Worm (Caenorhabditis elegans) whole organism, young adult: ENCODE results near the gene F59B10.5.

Experiments used
- B0019.2 ChIP-seq: fragments of 200-800 bp; sonication (Bioruptor generic); conservative IDR thresholded peaks from 2 replicates; pipeline ENCODE4 v1.3.6; 2022; ENCODE audit warnings: missing genetic modification reagents, missing genetic modification characterization, missing compliant biosample characterization
- B0336.3 ChIP-seq: fragments of 200-800 bp; sonication (Bioruptor generic); IDR thresholded peaks from 2 replicates; pipeline ENCODE4 v1.3.6; 2022; ENCODE audit warnings: missing genetic modification characterization, missing compliant biosample characterization
- F10E7.11 ChIP-seq: sonication (generic microtip); optimal IDR thresholded peaks from 2 replicates; lab custom pipeline; 2017; ENCODE audit warnings: mild to moderate bottlenecking, missing genetic modification characterization, moderate library complexity, missing compliant biosample characterization
- F23B12.7 ChIP-seq: sonication (generic microtip); optimal IDR thresholded peaks from 2 replicates; lab custom pipeline; 2017; ENCODE audit warnings: missing genetic modification characterization, mild to moderate bottlenecking, missing compliant biosample characterization, antibody characterized with exemption, moderate library complexity; ENCODE audit not compliant: insufficient read depth
- F33H1.4 ChIP-seq: fragments of 200-800 bp; sonication (Bioruptor generic); IDR thresholded peaks from 2 replicates; pipeline ENCODE4 v1.3.6; 2022; ENCODE audit warnings: missing genetic modification reagents, missing genetic modification characterization, missing compliant biosample characterization
- F37B4.10 ChIP-seq: fragments of 200-800 bp; sonication (Bioruptor generic); IDR thresholded peaks from 2 replicates; pipeline ENCODE4 v1.3.6; 2022; ENCODE audit warnings: missing genetic modification characterization, missing compliant biosample characterization
- F39B2.1 ChIP-seq: fragments of 200-800 bp; sonication (Bioruptor generic); IDR thresholded peaks from 2 replicates; pipeline ENCODE4 v1.3.6; 2022; ENCODE audit warnings: missing genetic modification reagents, missing genetic modification characterization, missing compliant biosample characterization
- F49E8.2 ChIP-seq: sonication (generic microtip); optimal IDR thresholded peaks from 3 replicates; lab custom pipeline; 2017; ENCODE audit warnings: missing genetic modification characterization, mild to moderate bottlenecking, missing compliant biosample characterization, antibody characterized with exemption, moderate library complexity; ENCODE audit not compliant: insufficient read depth
- F55B11.4 ChIP-seq: sonication (generic microtip); optimal IDR thresholded peaks from 2 replicates; lab custom pipeline; 2016; ENCODE audit warnings: missing compliant biosample characterization, missing genetic modification characterization, borderline replicate concordance; ENCODE audit not compliant: insufficient read depth
- F57A8.1 ChIP-seq: fragments of 200-800 bp; sonication (Bioruptor generic); optimal IDR thresholded peaks from 2 replicates; lab custom pipeline; 2018; ENCODE audit warnings: mild to moderate bottlenecking, missing genetic modification characterization, moderate library complexity, missing compliant biosample characterization
- Y53F4B.3 ChIP-seq: fragments of 200-800 bp; sonication (Bioruptor generic); IDR thresholded peaks from 2 replicates; pipeline ENCODE4 v1.3.6; 2022; ENCODE audit warnings: missing genetic modification reagents, missing genetic modification characterization, missing compliant biosample characterization
- Y53G8AR.9 ChIP-seq: fragments of 200-800 bp; sonication (Bioruptor generic); conservative IDR thresholded peaks from 2 replicates; pipeline ENCODE4 v1.3.6; 2022; ENCODE audit warnings: missing genetic modification reagents, missing genetic modification characterization, missing compliant biosample characterization
- Y79H2A.3 ChIP-seq: fragments of 200-800 bp; sonication (Bioruptor generic); conservative IDR thresholded peaks from 2 replicates; pipeline ENCODE4 v1.3.6; 2022; ENCODE audit warnings: missing genetic modification reagents, missing genetic modification characterization, missing compliant biosample characterization
- aptf-2 ChIP-seq: fragments of 200-800 bp; sonication (Bioruptor generic); conservative IDR thresholded peaks from 2 replicates; pipeline ENCODE4 v1.3.6; 2022; ENCODE audit warnings: missing genetic modification reagents, missing genetic modification characterization, missing compliant biosample characterization
- attf-3 ChIP-seq: fragments of 200-800 bp; sonication (Bioruptor generic); conservative IDR thresholded peaks from 2 replicates; pipeline ENCODE4 v1.3.6; 2022; ENCODE audit warnings: missing genetic modification reagents, missing genetic modification characterization, missing compliant biosample characterization
- attf-5 ChIP-seq: fragments of 200-800 bp; sonication (Bioruptor generic); optimal IDR thresholded peaks from 2 replicates; lab custom pipeline; 2018; ENCODE audit warnings: mild to moderate bottlenecking, missing genetic modification characterization, missing compliant biosample characterization
- ceh-91 ChIP-seq: fragments of 200-800 bp; sonication (Bioruptor generic); IDR thresholded peaks from 2 replicates; pipeline ENCODE4 v1.3.6; 2022; ENCODE audit warnings: missing genetic modification reagents, missing genetic modification characterization, missing compliant biosample characterization
- chd-7 ChIP-seq: sonication (generic microtip); optimal IDR thresholded peaks from 2 replicates; lab custom pipeline; 2016; ENCODE audit warnings: mild to moderate bottlenecking, missing genetic modification characterization, moderate library complexity, missing compliant biosample characterization
- dox-1 ChIP-seq: fragments of 200-800 bp; sonication (Bioruptor generic); IDR thresholded peaks from 2 replicates; pipeline ENCODE4 v1.3.6; 2022; ENCODE audit warnings: missing genetic modification reagents, missing genetic modification characterization, missing compliant biosample characterization
- dpl-1 ChIP-seq: fragments of 150-350 bp; optimal IDR thresholded peaks from 2 replicates; lab custom pipeline; 2014; ENCODE audit warnings: missing biosample characterization, missing genetic modification reagents, missing genetic modification characterization
- egl-18 ChIP-seq: fragments of 200-800 bp; sonication (Bioruptor generic); IDR thresholded peaks from 2 replicates; pipeline ENCODE4 v1.3.6; 2022; ENCODE audit warnings: missing genetic modification reagents, missing genetic modification characterization, missing compliant biosample characterization
- fkh-3 ChIP-seq: sonication (generic microtip); optimal IDR thresholded peaks from 2 replicates; lab custom pipeline; 2016; ENCODE audit warnings: mild to moderate bottlenecking, missing genetic modification characterization, missing compliant biosample characterization
- hmg-20 ChIP-seq: fragments of 200-800 bp; sonication (Bioruptor generic); IDR thresholded peaks from 2 replicates; pipeline ENCODE4 v1.3.6; 2022; ENCODE audit warnings: missing genetic modification reagents, missing genetic modification characterization, missing compliant biosample characterization
- lin-35 ChIP-seq, 3 experiments: fragments of 150-350 bp in 2 of 3; sonication (generic microtip) in 1 of 3; optimal IDR thresholded peaks; 2 replicates each; lab custom pipeline; 2014 to 2018; ENCODE audit warnings: missing biosample characterization in 3 of 3, missing genetic modification characterization in 3 of 3, missing genetic modification reagents in 3 of 3
- lsy-27 ChIP-seq: sonication (generic microtip); optimal IDR thresholded peaks from 2 replicates; lab custom pipeline; 2017; ENCODE audit warnings: missing genetic modification characterization, mild to moderate bottlenecking, missing compliant biosample characterization, antibody characterized with exemption, missing genotype, borderline replicate concordance; ENCODE audit not compliant: insufficient read depth
- madf-10 ChIP-seq: sonication (generic microtip); optimal IDR thresholded peaks from 2 replicates; lab custom pipeline; 2016; ENCODE audit warnings: mild to moderate bottlenecking, missing genetic modification characterization, missing compliant biosample characterization
- madf-3 ChIP-seq: fragments of 200-800 bp; sonication (Bioruptor generic); IDR thresholded peaks from 2 replicates; pipeline ENCODE4 v1.3.6; 2022; ENCODE audit warnings: missing genetic modification reagents, missing genetic modification characterization, missing compliant biosample characterization
- mxl-1 ChIP-seq: sonication (generic microtip); optimal IDR thresholded peaks from 2 replicates; lab custom pipeline; 2016; ENCODE audit warnings: missing genetic modification characterization, missing compliant biosample characterization
- nfya-1 ChIP-seq: sonication (generic microtip); optimal IDR thresholded peaks from 2 replicates; lab custom pipeline; 2017; ENCODE audit warnings: antibody characterized with exemption, missing compliant biosample characterization, missing genetic modification characterization, borderline replicate concordance; ENCODE audit not compliant: insufficient read depth
- nfya-2 ChIP-seq: fragments of 200-800 bp; sonication (Bioruptor generic); IDR thresholded peaks from 2 replicates; pipeline ENCODE4 v1.3.6; 2022; ENCODE audit warnings: missing genetic modification reagents, missing genetic modification characterization, missing compliant biosample characterization
- nhr-120 ChIP-seq: fragments of 200-800 bp; sonication (Bioruptor generic); IDR thresholded peaks from 2 replicates; pipeline ENCODE4 v1.3.6; 2022; ENCODE audit warnings: missing genetic modification characterization, missing compliant biosample characterization
- nhr-27 ChIP-seq: fragments of 200-800 bp; sonication (Bioruptor generic); optimal IDR thresholded peaks from 2 replicates; lab custom pipeline; 2018; ENCODE audit warnings: mild to moderate bottlenecking, missing genetic modification characterization, moderate library complexity, missing compliant biosample characterization
- nhr-90 ChIP-seq: sonication (generic microtip); optimal IDR thresholded peaks from 2 replicates; lab custom pipeline; 2016; ENCODE audit warnings: missing genotype, mild to moderate bottlenecking, missing genetic modification characterization, missing compliant biosample characterization
- pha-4 ChIP-seq: fragments of 150-350 bp; sonication (generic microtip); optimal IDR thresholded peaks from 2 replicates; lab custom pipeline; 2014; ENCODE audit warnings: missing biosample characterization, missing genetic modification reagents, missing genetic modification characterization
- rcor-1 ChIP-seq: fragments of 200-800 bp; sonication (Bioruptor generic); IDR thresholded peaks from 2 replicates; pipeline ENCODE4 v1.3.6; 2022; ENCODE audit warnings: missing genetic modification reagents, missing genetic modification characterization, missing compliant biosample characterization
- rec-8 ChIP-seq, 2 experiments: sonication (generic microtip); optimal IDR thresholded peaks; 2 replicates each; lab custom pipeline; 2016; ENCODE audit warnings: mild to moderate bottlenecking in 2 of 2, missing genetic modification characterization in 2 of 2, missing genetic modification reagents in 2 of 2, missing genotype in 2 of 2, missing biosample characterization in 1 of 2, missing compliant biosample characterization in 1 of 2, moderate library complexity in 1 of 2
- sea-2 ChIP-seq: fragments of 200-800 bp; sonication (Bioruptor generic); IDR thresholded peaks from 2 replicates; pipeline ENCODE4 v1.3.6; 2022; ENCODE audit warnings: missing genetic modification characterization, missing compliant biosample characterization
- snpc-1.3 ChIP-seq: sonication (generic microtip); optimal IDR thresholded peaks from 2 replicates; lab custom pipeline; 2017; ENCODE audit warnings: missing genetic modification characterization, mild to moderate bottlenecking, missing compliant biosample characterization, antibody characterized with exemption, moderate library complexity, missing genotype, missing genetic modification reagents; ENCODE audit not compliant: insufficient read depth
- snpc-3.4 ChIP-seq: sonication (generic microtip); optimal IDR thresholded peaks from 2 replicates; lab custom pipeline; 2017; ENCODE audit warnings: missing genetic modification characterization, mild to moderate bottlenecking, missing compliant biosample characterization, antibody characterized with exemption, moderate library complexity, missing genotype, missing genetic modification reagents
- somi-1 ChIP-seq: fragments of 200-800 bp; sonication (Bioruptor generic); optimal IDR thresholded peaks from 2 replicates; lab custom pipeline; 2018; ENCODE audit warnings: mild to moderate bottlenecking, missing genetic modification characterization, missing compliant biosample characterization
- tlf-1 ChIP-seq: fragments of 200-800 bp; sonication (Bioruptor generic); optimal IDR thresholded peaks from 2 replicates; lab custom pipeline; 2018; ENCODE audit warnings: mild to moderate bottlenecking, missing genetic modification characterization, missing compliant biosample characterization
- xnd-1 ChIP-seq: sonication (generic microtip); optimal IDR thresholded peaks from 2 replicates; lab custom pipeline; 2016; ENCODE audit warnings: missing genotype, missing genetic modification reagents, missing genetic modification characterization, missing compliant biosample characterization
- zfh-2 ChIP-seq: fragments of 200-800 bp; sonication (Bioruptor generic); conservative IDR thresholded peaks from 2 replicates; pipeline ENCODE4 v1.3.6; 2022; ENCODE audit warnings: missing genetic modification reagents, missing genetic modification characterization, missing compliant biosample characterization
- ztf-25 ChIP-seq: fragments of 200-800 bp; sonication (Bioruptor generic); IDR thresholded peaks from 2 replicates; pipeline ENCODE4 v1.3.6; 2022; ENCODE audit warnings: missing genetic modification reagents, missing genetic modification characterization, missing compliant biosample characterization
- ztf-26 ChIP-seq: sonication (generic microtip); optimal IDR thresholded peaks from 2 replicates; lab custom pipeline; 2017; ENCODE audit warnings: missing genetic modification characterization, missing compliant biosample characterization

Gene F59B10.5

DNA sequence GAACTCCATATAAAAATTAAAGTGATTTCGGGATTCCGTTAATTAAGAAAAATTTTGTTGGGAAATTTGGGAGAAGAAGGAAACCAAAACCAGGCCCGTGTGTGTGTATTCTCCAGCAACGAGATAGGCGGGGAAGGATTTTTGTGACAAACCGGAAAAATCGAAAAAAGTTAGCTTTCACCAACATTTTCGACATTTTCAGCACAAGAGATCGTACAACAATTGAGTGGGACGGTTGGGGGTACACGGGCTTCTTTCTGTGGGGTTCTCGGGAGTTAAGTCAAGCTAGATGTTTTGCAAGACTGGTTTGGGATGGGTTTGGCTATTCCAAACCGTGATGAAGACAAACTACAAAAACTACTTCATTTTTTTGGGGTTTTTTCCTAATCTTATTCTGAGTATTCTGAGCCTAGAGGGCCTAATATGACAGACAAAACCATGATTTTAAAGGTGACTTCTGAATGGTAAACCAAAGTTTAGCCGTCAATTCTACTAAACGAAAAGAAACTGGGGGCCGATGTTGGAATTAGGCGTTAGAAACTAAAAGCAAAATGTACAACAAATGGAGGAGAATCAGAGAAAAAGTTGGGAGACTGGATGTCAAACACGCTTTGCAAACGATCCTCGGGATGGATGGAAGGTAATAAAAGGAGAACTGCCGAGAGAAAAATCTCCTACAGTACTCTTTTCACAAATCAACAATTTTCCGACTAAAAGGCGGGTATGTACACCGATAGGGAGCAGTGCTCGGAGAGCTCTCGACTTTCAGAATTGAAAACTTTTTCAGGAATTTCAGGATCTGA lies 19.4 kb upstream of the F59B10.5 start (continued):
- TF ChIP-seq rec-8 (tag; optimal IDR thresholded peaks at IDR 0.05; lab: Kevin White, UChicago), result no peak
- TF ChIP-seq Y53G8AR.9 (GFP tag; lab: Robert Waterston, UW), result peak; percentile 44; the same call in 1 of the 2 replicates
- TF ChIP-seq madf-10 (tag; lab: Kevin White, UChicago), result no peak
- peak; percentile 13; the same call in 1 of the 2 replicates for TF ChIP-seq dox-1 (GFP tag; lab: Robert Waterston, UW)
- TF ChIP-seq lsy-27, result no peak
- no peak for TF ChIP-seq F39B2.1 (GFP tag; lab: Robert Waterston, UW)
- no peak for TF ChIP-seq pha-4 (tag; lab: Kevin White, UChicago)
- no peak for TF ChIP-seq hmg-20 (GFP tag; lab: Robert Waterston, UW)
- no peak for TF ChIP-seq F55B11.4 (tag; lab: Kevin White, UChicago)
- TF ChIP-seq ztf-26 (tag; lab: Kevin White, UChicago), result no peak
- TF ChIP-seq chd-7 (tag; lab: Kevin White, UChicago), result peak; percentile 26
- peak; percentile 72; the same call in 1 of the 2 replicates for TF ChIP-seq sea-2 (GFP tag; lab: Robert Waterston, UW)
- no peak; the same call in 1 of the 2 replicates for TF ChIP-seq F33H1.4
- peak; percentile 31 for TF ChIP-seq tlf-1
- no peak for TF ChIP-seq xnd-1
- no peak for TF ChIP-seq F49E8.2 (tag; lab: Kevin White, UChicago)
- TF ChIP-seq Y79H2A.3 (GFP tag; lab: Robert Waterston, UW), result no peak
- TF ChIP-seq snpc-1.3 (tag; lab: Kevin White, UChicago), result no peak
- TF ChIP-seq B0336.3 (GFP tag; lab: Robert Waterston, UW), result peak; percentile 48
- no peak for TF ChIP-seq fkh-3 (tag; lab: Kevin White, UChicago)
- no peak for TF ChIP-seq F37B4.10 (GFP tag; lab: Robert Waterston, UW)
- peak; percentile 36 for TF ChIP-seq F10E7.11 (tag; lab: Kevin White, UChicago)
- TF ChIP-seq aptf-2 (GFP tag; lab: Robert Waterston, UW), result 0 out of 2 replicates have a peak, but pooled peaks have one; percentile 49
- TF ChIP-seq zfh-2 (GFP tag; lab: Robert Waterston, UW), result no peak
- no peak for TF ChIP-seq nfya-1
- peak; percentile 23 for TF ChIP-seq attf-5 (GFP tag; lab: Kevin White, UChicago)
- peak in 2 of 3 experiments; percentile 10 to 11 for TF ChIP-seq lin-35 (GFP tag; optimal IDR thresholded peaks at IDR 0.05; lab: Kevin White, UChicago)
- TF ChIP-seq nfya-2 (GFP tag; lab: Robert Waterston, UW), result no peak
- no peak for TF ChIP-seq nhr-90 (tag; lab: Kevin White, UChicago)
- peak; percentile 9 for TF ChIP-seq nhr-27 (tag; lab: Kevin White, UChicago)
- TF ChIP-seq B0019.2 (GFP tag; lab: Robert Waterston, UW), result no peak
- TF ChIP-seq F57A8.1 (GFP tag; lab: Kevin White, UChicago), result no peak
- TF ChIP-seq ceh-91 (GFP tag; lab: Robert Waterston, UW), result no peak
- TF ChIP-seq ztf-25 (GFP tag; lab: Robert Waterston, UW), result no peak
- peak; percentile 18; the same call in 1 of the 2 replicates for TF ChIP-seq madf-3 (GFP tag; lab: Robert Waterston, UW)
- TF ChIP-seq snpc-3.4 (tag; lab: Kevin White, UChicago), result no peak
- TF ChIP-seq attf-3 (GFP tag; lab: Robert Waterston, UW), result no peak; the same call in 1 of the 2 replicates
- TF ChIP-seq nhr-120 (GFP tag; lab: Robert Waterston, UW), result no peak
- no peak for TF ChIP-seq egl-18 (GFP tag; lab: Robert Waterston, UW)
- TF ChIP-seq Y53F4B.3 (GFP tag; lab: Robert Waterston, UW), result peak; percentile 3; the same call in 1 of the 2 replicates
- no peak for TF ChIP-seq mxl-1 (tag; lab: Kevin White, UChicago)
- TF ChIP-seq F23B12.7 (tag; lab: Kevin White, UChicago), result no peak
- peak; percentile 32 for TF ChIP-seq somi-1 (GFP tag; lab: Kevin White, UChicago)
- peak; percentile 8; the same call in 1 of the 2 replicates for TF ChIP-seq rcor-1 (GFP tag; lab: Robert Waterston, UW)
- no peak for TF ChIP-seq dpl-1 (GFP tag; lab: Kevin White, UChicago)
